Worm (Caenorhabditis elegans): ENCODE measurements around the gene E04F6.15.

DNA sequence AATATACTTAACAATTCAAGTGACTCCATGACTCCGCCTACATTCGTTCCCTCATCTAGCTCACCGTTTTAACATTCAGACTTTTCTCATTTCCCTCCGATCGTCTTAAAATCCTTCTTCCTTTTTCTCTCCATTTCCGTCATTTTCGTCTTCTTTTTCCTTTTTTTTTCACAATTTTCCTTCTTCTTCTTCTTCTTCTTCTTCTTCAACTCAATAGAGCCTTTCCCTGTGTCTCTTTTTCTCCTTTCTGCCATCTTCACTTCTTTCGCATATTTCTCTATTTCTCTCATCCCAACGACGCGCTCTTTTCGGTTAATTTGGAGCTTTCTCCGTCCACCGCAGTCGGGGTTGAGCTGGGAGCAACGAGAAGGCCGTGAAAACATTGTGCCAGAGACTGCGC is 27.5 kb downstream of the E04F6.15 start:
- TF ChIP-seq ztf-11 (tag; optimal IDR thresholded peaks at IDR 0.05): no peak
- TF ChIP-seq zag-1 (tag; optimal IDR thresholded peaks at IDR 0.05): no peak
- no peak for TF ChIP-seq aly-2 (tag; optimal IDR thresholded peaks at IDR 0.05)
- no peak for TF ChIP-seq mbf-1 (tag; optimal IDR thresholded peaks at IDR 0.05)
- TF ChIP-seq blmp-1 (tag; optimal IDR thresholded peaks at IDR 0.05; ENCODE audit: insufficient read depth): no peak
- no peak for TF ChIP-seq mdl-1 (tag; optimal IDR thresholded peaks at IDR 0.05)
- TF ChIP-seq nhr-25 (tag; optimal IDR thresholded peaks at IDR 0.05): no peak
- TF ChIP-seq lsy-2 (tag; optimal IDR thresholded peaks at IDR 0.05): peak in 1 of 2 experiments; percentile 40

Measured in whole organism, L2 larva.